Worm (Caenorhabditis elegans): Measurements from ENCODE around the gene irg-5.

DNA sequence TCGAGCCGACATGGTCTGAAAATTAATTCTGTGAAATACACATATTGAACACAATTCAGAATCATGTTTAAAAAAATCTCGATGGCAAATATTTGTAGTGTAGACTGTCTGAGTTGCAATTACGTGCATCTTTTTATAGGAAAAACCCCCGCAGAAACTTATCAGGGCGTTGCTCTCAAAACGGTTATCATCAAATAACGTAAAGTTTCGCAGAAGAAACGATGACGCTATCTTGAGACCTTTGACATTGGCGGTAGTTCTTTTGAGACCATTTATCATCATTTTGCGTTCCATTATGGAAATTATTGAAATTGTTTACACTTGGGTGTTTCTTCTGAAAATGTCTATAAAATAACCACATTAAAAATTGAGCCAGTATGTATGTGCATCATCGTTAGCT, 7.5 kb downstream of the irg-5 start, which contains the start of gene dct-17:
- TF ChIP-seq mab-5 (tag; optimal IDR thresholded peaks at IDR 0.05) (no peak), snpc-4 (tag; optimal IDR thresholded peaks at IDR 0.05) (no peak), ama-1 (optimal IDR thresholded peaks at IDR 0.05) (no peak), skn-1 (tag; optimal IDR thresholded peaks at IDR 0.05) (peak; percentile 48), lin-39 (tag; optimal IDR thresholded peaks at IDR 0.05) (no peak), sem-4 (tag; optimal IDR thresholded peaks at IDR 0.05) (no peak), lin-11 (tag; optimal IDR thresholded peaks at IDR 0.05) (no peak), unc-39 (tag; optimal IDR thresholded peaks at IDR 0.05) (no peak), ztf-11 (tag; optimal IDR thresholded peaks at IDR 0.05) (no peak)
